Fruit fly (Drosophila melanogaster) whole organism, embryonic: ENCODE results near the gene CG31549.

Experiments used
- Blimp-1 ChIP-seq: fragments of 200-800 bp; sonication (Bioruptor generic); optimal IDR thresholded peaks from 3 replicates; lab custom pipeline; 2018; ENCODE audit warnings: missing biosample characterization, missing genetic modification characterization, mild to moderate bottlenecking, moderate library complexity, missing genetic modification reagents
- CG12391 ChIP-seq: fragments of 200-800 bp; sonication (Bioruptor generic); optimal IDR thresholded peaks from 3 replicates; lab custom pipeline; 2018; ENCODE audit warnings: missing biosample characterization, mild to moderate bottlenecking, missing genetic modification characterization, moderate library complexity
- CG12769 ChIP-seq: fragments of 200-800 bp; sonication (Bioruptor generic); optimal IDR thresholded peaks from 2 replicates; lab custom pipeline; 2019; ENCODE audit warnings: missing biosample characterization, mild to moderate bottlenecking, missing genetic modification characterization, moderate library complexity
- CG13424 ChIP-seq: fragments of 200-800 bp; sonication (Bioruptor generic); optimal IDR thresholded peaks from 2 replicates; lab custom pipeline; 2019; ENCODE audit warnings: missing biosample characterization, mild to moderate bottlenecking, missing genetic modification characterization, moderate library complexity
- CG14014 ChIP-seq: fragments of 200-800 bp; sonication (Bioruptor generic); IDR thresholded peaks from 2 replicates; pipeline ENCODE4 v1.3.6; 2022; ENCODE audit warnings: missing biosample characterization, missing genetic modification characterization
- CG17361 ChIP-seq: fragments of 200-800 bp; sonication (Bioruptor generic); IDR thresholded peaks from 3 replicates; pipeline ENCODE4 v1.3.6; 2022; ENCODE audit warnings: missing biosample characterization, missing genetic modification characterization
- CG32532 ChIP-seq: fragments of 200-800 bp; sonication (Bioruptor generic); IDR thresholded peaks from 2 replicates; pipeline ENCODE4 v1.3.6; 2022; ENCODE audit warnings: missing biosample characterization, missing genetic modification characterization
- CG3281 ChIP-seq: fragments of 200-800 bp; sonication (Bioruptor generic); optimal IDR thresholded peaks from 3 replicates; lab custom pipeline; 2017; ENCODE audit warnings: missing biosample characterization, mild to moderate bottlenecking, missing genetic modification characterization
- CG3995 ChIP-seq: fragments of 200-800 bp; sonication (Bioruptor generic); optimal IDR thresholded peaks from 3 replicates; lab custom pipeline; 2016; ENCODE audit warnings: missing biosample characterization, missing genetic modification characterization
- CG4707 ChIP-seq: fragments of 200-800 bp; sonication (Bioruptor generic); optimal IDR thresholded peaks from 2 replicates; lab custom pipeline; 2018; ENCODE audit warnings: missing biosample characterization, mild to moderate bottlenecking, missing genetic modification characterization, moderate library complexity
- CG5953 ChIP-seq: fragments of 200-800 bp; sonication (Bioruptor generic); IDR thresholded peaks from 2 replicates; pipeline ENCODE4 v1.3.6; 2022; ENCODE audit warnings: missing biosample characterization, missing genetic modification characterization
- CG6254 ChIP-seq: fragments of 200-800 bp; sonication (Bioruptor generic); optimal IDR thresholded peaks from 3 replicates; lab custom pipeline; 2017; ENCODE audit warnings: mild to moderate bottlenecking, missing biosample characterization, missing genetic modification reagents, missing genetic modification characterization
- CG8290 ChIP-seq, 3 experiments: fragments of 200-800 bp; sonication (Bioruptor generic); optimal IDR thresholded peaks; 2 replicates each; lab custom pipeline; 2016 to 2019; ENCODE audit warnings: missing biosample characterization in 3 of 3, missing genetic modification characterization in 3 of 3, mild to moderate bottlenecking in 2 of 3, moderate library complexity in 1 of 3
- CG8478 ChIP-seq: fragments of >200 bp; optimal IDR thresholded peaks from 2 replicates; lab custom pipeline; 2018
- Dip3 ChIP-seq: fragments of 200-800 bp; sonication (Bioruptor generic); optimal IDR thresholded peaks from 3 replicates; lab custom pipeline; 2016; ENCODE audit warnings: missing biosample characterization, missing genetic modification characterization
- Doc3 ChIP-seq: fragments of 200-800 bp; sonication (Bioruptor generic); IDR thresholded peaks from 3 replicates; pipeline ENCODE4 v1.3.6; 2022; ENCODE audit warnings: missing biosample characterization, missing genetic modification characterization; ENCODE audit not compliant: partially characterized antibody
- E2f2 ChIP-seq: fragments of 200-800 bp; sonication (Bioruptor generic); IDR thresholded peaks from 2 replicates; pipeline ENCODE4 v1.3.6; 2022; ENCODE audit warnings: missing biosample characterization, missing genetic modification characterization
- ERR ChIP-seq: fragments of 200-800 bp; sonication (Bioruptor generic); optimal IDR thresholded peaks from 2 replicates; lab custom pipeline; 2016; ENCODE audit warnings: missing biosample characterization, missing genetic modification characterization
- Elba2 ChIP-seq: fragments of 200-800 bp; sonication (Bioruptor generic); optimal IDR thresholded peaks from 3 replicates; lab custom pipeline; 2016; ENCODE audit warnings: missing biosample characterization, missing genetic modification characterization
- Ets65A ChIP-seq: fragments of 200-800 bp; sonication (Bioruptor generic); peaks from one replicate; lab custom pipeline; 2016; ENCODE audit warnings: missing biosample characterization, missing genetic modification characterization
- H15 ChIP-seq: fragments of 200-800 bp; sonication (Bioruptor generic); IDR thresholded peaks from 3 replicates; pipeline ENCODE4 v1.3.6; 2022; ENCODE audit warnings: missing biosample characterization, missing genetic modification characterization
- Hmr ChIP-seq: fragments of 200-800 bp; sonication (Bioruptor generic); optimal IDR thresholded peaks from 3 replicates; lab custom pipeline; 2017; ENCODE audit warnings: mild to moderate bottlenecking, missing biosample characterization, missing genetic modification reagents, missing genetic modification characterization
- Kr ChIP-seq: fragments of 200-800 bp; sonication (Bioruptor generic); optimal IDR thresholded peaks from 2 replicates; lab custom pipeline; 2017; ENCODE audit warnings: missing biosample characterization, mild to moderate bottlenecking, missing genetic modification characterization
- Lim3 ChIP-seq: fragments of 200-800 bp; sonication (Bioruptor generic); IDR thresholded peaks from 2 replicates; pipeline ENCODE4 v1.3.6; 2022; ENCODE audit warnings: missing biosample characterization, missing genetic modification characterization
- MBD-R2 ChIP-seq: fragments of 200-800 bp; sonication (Bioruptor generic); IDR thresholded peaks from 2 replicates; pipeline ENCODE4 v1.3.6; 2022; ENCODE audit warnings: missing biosample characterization, missing genetic modification characterization
- MTF-1 ChIP-seq: fragments of 200-800 bp; sonication (Bioruptor generic); optimal IDR thresholded peaks from 2 replicates; lab custom pipeline; 2018; ENCODE audit warnings: missing biosample characterization, mild to moderate bottlenecking, missing genetic modification characterization, borderline replicate concordance
- Max ChIP-seq: fragments of 200-800 bp; sonication (Bioruptor generic); optimal IDR thresholded peaks from 2 replicates; lab custom pipeline; 2016; ENCODE audit warnings: missing biosample characterization, mild to moderate bottlenecking, missing genetic modification characterization
- Myb ChIP-seq: fragments of 200-800 bp; sonication (Bioruptor generic); optimal IDR thresholded peaks from 2 replicates; lab custom pipeline; 2016; ENCODE audit warnings: missing biosample characterization, missing genetic modification characterization
- Pdp1 ChIP-seq, 2 experiments: fragments of 200-800 bp; sonication (Bioruptor generic); optimal IDR thresholded peaks; 3 replicates each; lab custom pipeline; 2016; ENCODE audit warnings: missing biosample characterization in 2 of 2, missing genetic modification characterization in 2 of 2, mild to moderate bottlenecking in 1 of 2, moderate library complexity in 1 of 2
- Scr ChIP-seq: fragments of 200-800 bp; sonication (Bioruptor generic); IDR thresholded peaks from 2 replicates; pipeline ENCODE4 v1.3.6; 2022; ENCODE audit warnings: missing biosample characterization, missing genetic modification characterization; ENCODE audit not compliant: partially characterized antibody
- Spps ChIP-seq: fragments of 200-800 bp; sonication (Bioruptor generic); optimal IDR thresholded peaks from 2 replicates; lab custom pipeline; 2018; ENCODE audit warnings: missing biosample characterization, mild to moderate bottlenecking, missing genetic modification characterization
- Taf1 ChIP-seq: fragments of 200-800 bp; sonication (Bioruptor generic); IDR thresholded peaks from 2 replicates; pipeline ENCODE4 v1.3.6; 2022; ENCODE audit warnings: missing biosample characterization, missing genetic modification characterization
- chinmo ChIP-seq: fragments of 200-800 bp; sonication (Bioruptor generic); IDR thresholded peaks from 4 replicates; pipeline ENCODE4 v1.3.6; 2022; ENCODE audit warnings: missing biosample characterization, missing genetic modification characterization; ENCODE audit not compliant: partially characterized antibody
- chn ChIP-seq: fragments of 200-800 bp; sonication (Bioruptor generic); optimal IDR thresholded peaks from 2 replicates; lab custom pipeline; 2016; ENCODE audit warnings: missing biosample characterization, missing genetic modification characterization
- da ChIP-seq: fragments of 200-800 bp; sonication (Bioruptor generic); optimal IDR thresholded peaks from 2 replicates; lab custom pipeline; 2016; ENCODE audit warnings: missing biosample characterization, missing genetic modification characterization
- dan ChIP-seq: fragments of 200-800 bp; sonication (Bioruptor generic); IDR thresholded peaks from 2 replicates; pipeline ENCODE4 v1.3.6; 2022; ENCODE audit warnings: missing biosample characterization, missing genetic modification characterization
- dmrt11E ChIP-seq: fragments of 200-800 bp; sonication (Bioruptor generic); optimal IDR thresholded peaks from 3 replicates; lab custom pipeline; 2018; ENCODE audit warnings: missing biosample characterization, mild to moderate bottlenecking, missing genetic modification characterization, moderate library complexity
- fd3F ChIP-seq: fragments of 200-800 bp; sonication (Bioruptor generic); optimal IDR thresholded peaks from 2 replicates; lab custom pipeline; 2018; ENCODE audit warnings: missing biosample characterization, mild to moderate bottlenecking, missing genetic modification characterization, moderate library complexity
- hbn ChIP-seq: fragments of 200-800 bp; sonication (Bioruptor generic); IDR thresholded peaks from 2 replicates; pipeline ENCODE4 v1.3.6; 2022; ENCODE audit warnings: missing biosample characterization, missing genetic modification characterization; ENCODE audit not compliant: partially characterized antibody
- lov ChIP-seq, 2 experiments: fragments of 200-800 bp in 1 of 2; fragments of >200 bp in 1 of 2; sonication (Bioruptor generic) in 1 of 2; IDR thresholded peaks in 1 of 2; optimal IDR thresholded peaks in 1 of 2; 2 replicates in 1 of 2; 3 replicates in 1 of 2; pipeline versions ENCODE4 v1.3.6 to Lab custom; 2017 to 2022; ENCODE audit warnings: missing biosample characterization in 1 of 2, missing genetic modification characterization in 1 of 2
- org-1 ChIP-seq: fragments of 200-800 bp; sonication (Bioruptor generic); optimal IDR thresholded peaks from 2 replicates; lab custom pipeline; 2017; ENCODE audit warnings: missing biosample characterization, missing genetic modification characterization
- prd ChIP-seq, 3 experiments: fragments of >200 bp in 2 of 3; fragments of 200-800 bp in 1 of 3; sonication (Bioruptor generic) in 1 of 3; optimal IDR thresholded peaks in 2 of 3; IDR thresholded peaks in 1 of 3; 2 replicates in 2 of 3; 3 replicates in 1 of 3; pipeline versions ENCODE4 v1.3.6 to Lab custom; 2017 to 2022; ENCODE audit warnings: missing biosample characterization in 1 of 3, missing genetic modification characterization in 1 of 3
- pros ChIP-seq: fragments of 200-800 bp; sonication (Bioruptor generic); optimal IDR thresholded peaks from 3 replicates; lab custom pipeline; 2019; ENCODE audit warnings: missing biosample characterization, mild to moderate bottlenecking, missing genetic modification characterization, moderate library complexity
- pzg ChIP-seq: fragments of 200-800 bp; sonication (Bioruptor generic); optimal IDR thresholded peaks from 3 replicates; lab custom pipeline; 2018; ENCODE audit warnings: missing biosample characterization, mild to moderate bottlenecking, missing genetic modification characterization, moderate library complexity
- row ChIP-seq: fragments of 200-800 bp; sonication (Bioruptor generic); IDR thresholded peaks from 3 replicates; pipeline ENCODE4 v1.3.6; 2022; ENCODE audit warnings: missing biosample characterization, missing genetic modification characterization
- trem ChIP-seq: fragments of 200-800 bp; optimal IDR thresholded peaks from 3 replicates; lab custom pipeline; 2019; ENCODE audit warnings: missing biosample characterization, mild to moderate bottlenecking, missing genetic modification characterization, moderate library complexity
- trh ChIP-seq: fragments of 200-800 bp; sonication (Bioruptor generic); optimal IDR thresholded peaks from 2 replicates; lab custom pipeline; 2016; ENCODE audit warnings: missing biosample characterization, missing genetic modification characterization
- ttk ChIP-seq: fragments of 200-800 bp; sonication (Bioruptor generic); IDR thresholded peaks from 2 replicates; pipeline ENCODE4 v2.1.2; 2022; ENCODE audit warnings: missing biosample characterization, missing genetic modification characterization
- tx ChIP-seq: fragments of 200-800 bp; sonication (Bioruptor generic); optimal IDR thresholded peaks from 2 replicates; lab custom pipeline; 2016; ENCODE audit warnings: missing biosample characterization, missing genetic modification characterization
- unc-4 ChIP-seq: fragments of 200-800 bp; sonication (Bioruptor generic); IDR thresholded peaks from 2 replicates; pipeline ENCODE4 v1.3.6; 2022; ENCODE audit warnings: missing biosample characterization, missing genetic modification characterization; ENCODE audit not compliant: partially characterized antibody

The CG31549 gene

dm6 chr3R:5613114-5613443, 18.9 kb upstream of the CG31549 start, which contains the start of gene Atu (continued):
- peak; percentile 55 for TF ChIP-seq CG12769 (tag; lab: Kevin White, UChicago)
- peak; percentile 89 for TF ChIP-seq hbn
- TF ChIP-seq row: peak; percentile 62
- no peak for TF ChIP-seq ttk
- no peak for TF ChIP-seq prd (optimal IDR thresholded peaks at IDR 0.05; lab: Kevin White, UChicago)
- TF ChIP-seq prd (GFP tag; IDR thresholded peaks at IDR 0.05; lab: Robert Waterston, UW): peak; percentile 36; the same call in 1 of the 3 replicates
- peak in 1 of 2 experiments; percentile 42 for TF ChIP-seq Pdp1 (GFP tag; optimal IDR thresholded peaks at IDR 0.05; lab: Kevin White, UChicago)
- no peak for TF ChIP-seq Taf1 (GFP tag; lab: Robert Waterston, UW)
- no peak for TF ChIP-seq lov (optimal IDR thresholded peaks at IDR 0.05; lab: Kevin White, UChicago)
- TF ChIP-seq lov (GFP tag; IDR thresholded peaks at IDR 0.05; lab: Robert Waterston, UW): no peak
- no peak for TF ChIP-seq CG4707
- peak; percentile 94 for TF ChIP-seq trem (tag; lab: Kevin White, UChicago)
- TF ChIP-seq CG8478 (lab: Kevin White, UChicago): no peak
- TF ChIP-seq Lim3: no peak
- TF ChIP-seq CG5953 (GFP tag; lab: Robert Waterston, UW): no peak
- TF ChIP-seq Elba2 (GFP tag; lab: Kevin White, UChicago): no peak
- peak; percentile 2 for TF ChIP-seq CG3281
- peak; percentile 84 for TF ChIP-seq pzg (GFP tag; lab: Kevin White, UChicago)
- no peak for TF ChIP-seq MTF-1 (GFP tag; lab: Kevin White, UChicago)
- TF ChIP-seq chn (GFP tag; lab: Kevin White, UChicago): peak; percentile 39
- TF ChIP-seq Max (GFP tag; lab: Kevin White, UChicago): peak; percentile 3
- no peak for TF ChIP-seq trh (GFP tag; lab: Kevin White, UChicago)
- TF ChIP-seq Scr (GFP tag; lab: Robert Waterston, UW): peak; percentile 94
- no peak for TF ChIP-seq Ets65A
- TF ChIP-seq CG6254: no peak
- TF ChIP-seq pros: no peak
- TF ChIP-seq da (GFP tag; lab: Kevin White, UChicago): no peak
- peak; percentile 56 for TF ChIP-seq CG12391 (tag; lab: Kevin White, UChicago)
- TF ChIP-seq chinmo: peak; percentile 87
- no peak for TF ChIP-seq org-1
- TF ChIP-seq unc-4 (GFP tag; lab: Robert Waterston, UW): peak; percentile 94
- TF ChIP-seq Myb: peak; percentile 63
- no peak for TF ChIP-seq CG32532
- peak; percentile 15 for TF ChIP-seq dmrt11E (tag; lab: Kevin White, UChicago)
- TF ChIP-seq CG8290 (GFP tag; optimal IDR thresholded peaks at IDR 0.05; lab: Kevin White, UChicago): no peak
- peak in 1 of 2 experiments; percentile 57 for TF ChIP-seq CG8290 (tag; optimal IDR thresholded peaks at IDR 0.05; lab: Kevin White, UChicago)
- TF ChIP-seq H15: no peak
- peak; percentile 31; the same call in 1 of the 2 replicates for TF ChIP-seq E2f2 (GFP tag; lab: Robert Waterston, UW)
- no peak for TF ChIP-seq Kr (GFP tag; lab: Kevin White, UChicago)
- no peak for TF ChIP-seq fd3F (GFP tag; lab: Kevin White, UChicago)
- peak; percentile 12 for TF ChIP-seq tx (GFP tag; lab: Kevin White, UChicago)
- no peak for TF ChIP-seq ERR (GFP tag; lab: Kevin White, UChicago)
- TF ChIP-seq Blimp-1 (GFP tag; lab: Kevin White, UChicago): no peak
- peak; percentile 58; the same call in 2 of the 3 replicates for TF ChIP-seq CG17361 (GFP tag; lab: Robert Waterston, UW)
- no peak for TF ChIP-seq Spps (tag; lab: Kevin White, UChicago)
- TF ChIP-seq CG3995 (GFP tag; lab: Kevin White, UChicago): peak; percentile 80
- peak; percentile 92 for TF ChIP-seq Doc3
- no peak for TF ChIP-seq dan
- peak; percentile 76 for TF ChIP-seq MBD-R2
- peak; percentile 46 for TF ChIP-seq Hmr (GFP tag; lab: Kevin White, UChicago)
- TF ChIP-seq Dip3 (GFP tag; lab: Kevin White, UChicago): peak; percentile 2
- peak; percentile 39 for TF ChIP-seq CG13424 (tag; lab: Kevin White, UChicago)
- TF ChIP-seq CG14014 (GFP tag; lab: Robert Waterston, UW): no peak
